Worm (Caenorhabditis elegans) whole organism, L2 larva: ENCODE data around the gene egal-1.

Experiments
- C34F6.9 ChIP-seq: fragments of 150-350 bp; optimal IDR thresholded peaks from 2 replicates; lab custom pipeline; 2014; ENCODE audit warnings: missing biosample characterization, missing genetic modification characterization
- R02D3.7 ChIP-seq: fragments of 150-350 bp; optimal IDR thresholded peaks from 2 replicates; lab custom pipeline; 2014; ENCODE audit warnings: missing biosample characterization, missing genetic modification characterization
- Y55F3AM.14 ChIP-seq: fragments of 200-800 bp; sonication (Bioruptor generic); optimal IDR thresholded peaks from 2 replicates; lab custom pipeline; 2018; ENCODE audit warnings: mild to moderate bottlenecking, missing genetic modification characterization, missing compliant biosample characterization
- ZK546.5 ChIP-seq: sonication (generic microtip); optimal IDR thresholded peaks from 2 replicates; lab custom pipeline; 2017; ENCODE audit warnings: missing biosample characterization, missing genetic modification characterization
- alr-1 ChIP-seq: fragments of 150-350 bp; optimal IDR thresholded peaks from 2 replicates; lab custom pipeline; 2014; ENCODE audit warnings: missing biosample characterization, missing genetic modification characterization
- ceh-82 ChIP-seq: fragments of 150-350 bp; optimal IDR thresholded peaks from 2 replicates; lab custom pipeline; 2014; ENCODE audit warnings: missing biosample characterization, missing genetic modification characterization
- crh-2 ChIP-seq: sonication (generic microtip); optimal IDR thresholded peaks from 2 replicates; lab custom pipeline; 2017; ENCODE audit warnings: missing biosample characterization, missing genetic modification characterization
- dmd-4 ChIP-seq: sonication (generic microtip); optimal IDR thresholded peaks from 2 replicates; lab custom pipeline; 2017; ENCODE audit warnings: missing biosample characterization, missing genetic modification characterization
- elt-1 ChIP-seq: fragments of 150-350 bp; optimal IDR thresholded peaks from 2 replicates; lab custom pipeline; 2014; ENCODE audit warnings: missing biosample characterization, missing genetic modification characterization
- elt-3 ChIP-seq: sonication (generic microtip); optimal IDR thresholded peaks from 2 replicates; lab custom pipeline; 2017; ENCODE audit warnings: missing biosample characterization, missing genetic modification characterization
- gmeb-1 ChIP-seq: fragments of 150-350 bp; optimal IDR thresholded peaks from 2 replicates; lab custom pipeline; 2014; ENCODE audit warnings: missing biosample characterization, missing genetic modification characterization
- lin-11 ChIP-seq: fragments of 150-350 bp; sonication (generic microtip); optimal IDR thresholded peaks from 2 replicates; lab custom pipeline; 2014; ENCODE audit warnings: missing biosample characterization, missing genetic modification characterization, inconsistent platforms, mixed read lengths
- lin-39 ChIP-seq: fragments of 150-350 bp; optimal IDR thresholded peaks from 2 replicates; lab custom pipeline; 2014; ENCODE audit warnings: missing biosample characterization, missing genetic modification reagents, missing genetic modification characterization
- lsy-2 ChIP-seq, 2 experiments: fragments of 150-350 bp in 1 of 2; sonication (generic microtip) in 1 of 2; optimal IDR thresholded peaks; 2 replicates each; lab custom pipeline; 2014 to 2017; ENCODE audit warnings: missing biosample characterization in 2 of 2, missing genetic modification characterization in 2 of 2
- mab-5 ChIP-seq: fragments of 150-350 bp; optimal IDR thresholded peaks from 2 replicates; lab custom pipeline; 2014; ENCODE audit warnings: missing biosample characterization, missing genetic modification characterization
- mdl-1 ChIP-seq, 2 experiments: fragments of 150-350 bp in 1 of 2; sonication (generic microtip) in 1 of 2; optimal IDR thresholded peaks; 2 replicates each; lab custom pipeline; 2017; ENCODE audit warnings: missing biosample characterization in 2 of 2, missing genetic modification characterization in 2 of 2
- nhr-10 ChIP-seq: sonication (generic microtip); optimal IDR thresholded peaks from 2 replicates; lab custom pipeline; 2017; ENCODE audit warnings: missing biosample characterization, missing genetic modification characterization
- nhr-11 ChIP-seq: fragments of 150-350 bp; optimal IDR thresholded peaks from 2 replicates; lab custom pipeline; 2014; ENCODE audit warnings: missing biosample characterization, missing genetic modification characterization
- nhr-12 ChIP-seq: fragments of 150-350 bp; optimal IDR thresholded peaks from 2 replicates; lab custom pipeline; 2014; ENCODE audit warnings: missing biosample characterization, missing genetic modification characterization
- nhr-129 ChIP-seq: fragments of 150-350 bp; optimal IDR thresholded peaks from 2 replicates; lab custom pipeline; 2014; ENCODE audit warnings: missing biosample characterization, missing genetic modification characterization
- nhr-21 ChIP-seq: fragments of 150-350 bp; optimal IDR thresholded peaks from 2 replicates; lab custom pipeline; 2014; ENCODE audit warnings: missing biosample characterization, missing genetic modification characterization
- nhr-237 ChIP-seq: fragments of 150-350 bp; optimal IDR thresholded peaks from 2 replicates; lab custom pipeline; 2014; ENCODE audit warnings: missing biosample characterization, missing genetic modification characterization
- nhr-25 ChIP-seq: fragments of 150-350 bp; sonication (generic microtip); optimal IDR thresholded peaks from 3 replicates; lab custom pipeline; 2014; ENCODE audit warnings: missing biosample characterization, missing genetic modification characterization
- nhr-6 ChIP-seq: fragments of 150-350 bp; optimal IDR thresholded peaks from 2 replicates; lab custom pipeline; 2014; ENCODE audit warnings: missing biosample characterization, missing genetic modification characterization
- nhr-77 ChIP-seq: fragments of 150-350 bp; optimal IDR thresholded peaks from 2 replicates; lab custom pipeline; 2014; ENCODE audit warnings: missing biosample characterization, missing genetic modification characterization
- skn-1 ChIP-seq: sonication (generic microtip); optimal IDR thresholded peaks from 2 replicates; lab custom pipeline; 2017; ENCODE audit warnings: missing biosample characterization, missing genetic modification characterization
- sma-3 ChIP-seq: sonication (generic microtip); optimal IDR thresholded peaks from 2 replicates; lab custom pipeline; 2016; ENCODE audit warnings: missing genetic modification reagents, missing genetic modification characterization, missing compliant biosample characterization
- sma-9 ChIP-seq, 2 experiments: fragments of 150-350 bp in 1 of 2; sonication (generic microtip) in 1 of 2; optimal IDR thresholded peaks; 2 replicates each; lab custom pipeline; 2014 to 2016; ENCODE audit warnings: missing genetic modification characterization in 2 of 2, mild to moderate bottlenecking in 1 of 2, missing biosample characterization in 1 of 2, missing compliant biosample characterization in 1 of 2, missing genetic modification reagents in 1 of 2, moderate library complexity in 1 of 2
- unc-39 ChIP-seq: fragments of 150-350 bp; optimal IDR thresholded peaks from 2 replicates; lab custom pipeline; 2014; ENCODE audit warnings: missing biosample characterization, missing genetic modification characterization
- zag-1 ChIP-seq: fragments of 150-350 bp; optimal IDR thresholded peaks from 2 replicates; lab custom pipeline; 2014; ENCODE audit warnings: missing biosample characterization, missing genetic modification characterization
- ztf-11 ChIP-seq: sonication (generic microtip); optimal IDR thresholded peaks from 2 replicates; lab custom pipeline; 2017; ENCODE audit warnings: missing biosample characterization, missing genetic modification characterization
- ztf-4 ChIP-seq: fragments of 150-350 bp; optimal IDR thresholded peaks from 2 replicates; lab custom pipeline; 2014; ENCODE audit warnings: missing biosample characterization, missing genetic modification characterization

egal-1 gene

DNA sequence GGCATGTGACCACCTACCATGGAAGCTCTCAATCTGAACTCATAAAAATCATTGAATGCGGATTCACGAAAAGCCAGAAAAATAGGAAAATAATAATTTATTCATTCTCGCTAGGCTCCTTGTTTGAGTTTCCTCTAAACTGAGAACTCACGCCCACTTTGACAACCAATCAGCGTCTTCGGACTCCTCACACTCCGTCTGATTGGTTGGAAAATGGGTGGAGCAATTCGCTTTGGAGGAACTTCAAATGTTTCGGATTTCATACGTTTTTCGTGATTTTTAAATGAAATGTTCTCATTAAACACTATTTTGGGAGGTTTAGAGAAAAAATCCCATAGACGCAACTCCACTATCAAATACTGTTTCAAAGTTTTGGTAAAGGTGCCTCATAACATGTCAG, 18.3 kb downstream of the egal-1 start:
- TF ChIP-seq C34F6.9 (tag; lab: Kevin White, UChicago) (no peak), lsy-2 (tag; optimal IDR thresholded peaks at IDR 0.05; lab: Kevin White, UChicago) (no peak), nhr-6 (tag; lab: Kevin White, UChicago) (no peak), mdl-1 (tag; optimal IDR thresholded peaks at IDR 0.05; lab: Kevin White, UChicago) (no peak), gmeb-1 (tag; lab: Kevin White, UChicago) (no peak), dmd-4 (no peak), alr-1 (tag; lab: Kevin White, UChicago) (no peak), lin-39 (tag; lab: Kevin White, UChicago) (no peak), nhr-12 (no peak), nhr-10 (tag; lab: Kevin White, UChicago) (no peak), unc-39 (tag; lab: Kevin White, UChicago) (no peak), nhr-77 (no peak), Y55F3AM.14 (GFP tag; lab: Kevin White, UChicago) (no peak), ZK546.5 (tag; lab: Kevin White, UChicago) (no peak), mab-5 (no peak)
- TF ChIP-seq, all 48 proteins: peak for 0

- no peak for TF ChIP-seq ztf-4 (tag; lab: Kevin White, UChicago)
- no peak for TF ChIP-seq elt-1
Observed at ce11 chrIV:5846269-5846668, 21.7 kb downstream of the egal-1 start, which contains the start of gene sams-4. Gene sams-4, minus strand, starts transcription at chrIV:5846369.

ce11 chrIV:5847986-5848707, 23.6 kb downstream of the egal-1 start, which contains the start of gene sams-3:
Gene sams-3, plus strand, starts transcription at chrIV:5848657.
- TF ChIP-seq C34F6.9 (tag; lab: Kevin White, UChicago), result peak; percentile 60
- no peak for TF ChIP-seq unc-39 (tag; lab: Kevin White, UChicago)
- no peak for TF ChIP-seq nhr-6 (tag; lab: Kevin White, UChicago)
- peak; percentile 45 for TF ChIP-seq sma-9 (GFP tag; optimal IDR thresholded peaks at IDR 0.05; lab: Kevin White, UChicago)
- no peak for TF ChIP-seq sma-9 (tag; optimal IDR thresholded peaks at IDR 0.05; lab: Kevin White, UChicago)
- TF ChIP-seq nhr-21 (tag; lab: Kevin White, UChicago), result no peak
- TF ChIP-seq nhr-25, result peak; percentile 22
- TF ChIP-seq lsy-2 (tag; optimal IDR thresholded peaks at IDR 0.05; lab: Kevin White, UChicago), result peak; percentile 42 to 68
- peak; percentile 64 for TF ChIP-seq gmeb-1 (tag; lab: Kevin White, UChicago)
- peak; percentile 27 for TF ChIP-seq nhr-129 (tag; lab: Kevin White, UChicago)

DNA sequence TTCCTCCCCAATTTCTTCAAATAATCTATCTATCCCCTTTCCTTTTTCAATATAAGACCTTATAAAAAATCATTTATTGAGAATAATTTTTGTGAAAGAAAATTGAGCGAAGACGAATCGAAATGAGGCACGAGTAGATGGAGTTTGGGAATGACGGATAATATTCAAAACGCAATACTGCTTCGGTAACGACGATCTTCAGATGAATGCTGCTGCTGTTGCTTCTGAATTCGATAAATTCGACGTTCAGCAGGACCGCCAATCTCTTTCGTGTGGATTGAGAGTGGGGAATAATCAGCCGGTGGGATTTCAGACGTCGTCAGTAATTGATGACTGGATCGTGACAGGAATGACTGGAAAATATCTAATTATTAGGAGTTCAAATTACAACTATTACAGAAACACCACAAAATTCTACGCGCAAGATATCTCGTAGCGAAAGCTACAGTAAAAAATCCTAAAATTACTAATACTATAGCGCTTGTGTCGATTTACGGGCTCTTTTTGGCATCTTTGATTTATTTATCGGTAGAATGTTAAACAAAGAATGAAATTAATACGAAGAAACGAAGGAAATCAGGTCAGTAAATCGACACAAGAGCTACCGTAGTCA, 26.3 kb downstream of the egal-1 start:
- no peak for TF ChIP-seq R02D3.7 (tag; lab: Kevin White, UChicago)
- no peak for TF ChIP-seq elt-1
- TF ChIP-seq sma-9 (GFP tag; optimal IDR thresholded peaks at IDR 0.05; lab: Kevin White, UChicago), result no peak
- TF ChIP-seq sma-9 (tag; optimal IDR thresholded peaks at IDR 0.05; lab: Kevin White, UChicago), result no peak
- no peak for TF ChIP-seq lin-39 (tag; lab: Kevin White, UChicago)
- TF ChIP-seq sma-3, result no peak
- TF ChIP-seq lin-11, result no peak
- TF ChIP-seq nhr-25, result no peak
- TF ChIP-seq skn-1, result no peak

- TF ChIP-seq zag-1 (no peak), mdl-1 (tag; optimal IDR thresholded peaks at IDR 0.05; lab: Kevin White, UChicago) (no peak), R02D3.7 (tag; lab: Kevin White, UChicago) (no peak), ceh-82 (no peak), elt-3 (no peak), nhr-25 (no peak), ztf-11 (no peak), nhr-237 (no peak), crh-2 (tag; lab: Kevin White, UChicago) (no peak), nhr-11 (tag; lab: Kevin White, UChicago) (no peak)
Observed at ce11 chrIV:5855608-5856007, 31.0 kb downstream of the egal-1 start.
